Worm (Caenorhabditis elegans): ENCODE measurements around the gene Y38H8A.2.

ce11 chrIV:13487596-13487995 is 13.4 kb downstream of the Y38H8A.2 start:
- TF ChIP-seq ztf-1 (GFP tag; conservative IDR thresholded peaks at IDR 0.05) (no peak), nhr-77 (tag; optimal IDR thresholded peaks at IDR 0.05) (no peak), nhr-6 (tag; optimal IDR thresholded peaks at IDR 0.05) (no peak), unc-39 (tag; optimal IDR thresholded peaks at IDR 0.05) (no peak), lsy-2 (tag; optimal IDR thresholded peaks at IDR 0.05) (no peak), mdl-1 (tag; optimal IDR thresholded peaks at IDR 0.05) (no peak), nhr-25 (tag; optimal IDR thresholded peaks at IDR 0.05) (no peak), aly-2 (tag; optimal IDR thresholded peaks at IDR 0.05) (no peak), nhr-23 (tag; optimal IDR thresholded peaks at IDR 0.05) (no peak), F13H6.1 (tag; optimal IDR thresholded peaks at IDR 0.05) (no peak), nhr-12 (tag; optimal IDR thresholded peaks at IDR 0.05) (no peak)
